Fruit fly (Drosophila melanogaster) whole organism, prepupa: ENCODE data around the gene Dscam2.

Source experiments
- Blimp-1 ChIP-seq: fragments of 200-800 bp; sonication (Bioruptor generic); optimal IDR thresholded peaks from 3 replicates; lab custom pipeline; 2017; ENCODE audit warnings: missing biosample characterization, missing genetic modification characterization, mild to moderate bottlenecking, moderate library complexity, missing genetic modification reagents
- CG10631 ChIP-seq: fragments of 200-800 bp; sonication (Bioruptor generic); optimal IDR thresholded peaks from 2 replicates; lab custom pipeline; 2016; ENCODE audit warnings: missing biosample characterization, missing genetic modification characterization
- CG10669 ChIP-seq: fragments of 200-800 bp; sonication (Bioruptor generic); optimal IDR thresholded peaks from 3 replicates; lab custom pipeline; 2018; ENCODE audit warnings: missing biosample characterization, mild to moderate bottlenecking, missing genetic modification characterization, moderate library complexity
- CG11294 ChIP-seq: fragments of 200-800 bp; sonication (Bioruptor generic); IDR thresholded peaks from 2 replicates; pipeline ENCODE4 v1.3.6; 2022; ENCODE audit warnings: missing biosample characterization, missing genetic modification characterization
- CG11902 ChIP-seq: fragments of 200-800 bp; sonication (Bioruptor generic); optimal IDR thresholded peaks from 3 replicates; lab custom pipeline; 2016; ENCODE audit warnings: missing biosample characterization, missing genetic modification characterization
- CG15336 ChIP-seq: fragments of 200-800 bp; sonication (Bioruptor generic); IDR thresholded peaks from 2 replicates; pipeline ENCODE4 v1.3.6; 2022; ENCODE audit warnings: missing biosample characterization, missing genetic modification characterization
- CG1621 ChIP-seq: fragments of 200-800 bp; sonication (Bioruptor generic); optimal IDR thresholded peaks from 3 replicates; lab custom pipeline; 2018; ENCODE audit warnings: missing biosample characterization, mild to moderate bottlenecking, missing genetic modification characterization
- CG16779 ChIP-seq: fragments of 200-800 bp; sonication (Bioruptor generic); optimal IDR thresholded peaks from 3 replicates; lab custom pipeline; 2017; ENCODE audit warnings: missing biosample characterization, mild to moderate bottlenecking, missing genetic modification characterization
- CG32006 ChIP-seq: fragments of 200-800 bp; sonication (Bioruptor generic); optimal IDR thresholded peaks from 3 replicates; lab custom pipeline; 2017; ENCODE audit warnings: missing biosample characterization, mild to moderate bottlenecking, missing genetic modification characterization
- CG34406 ChIP-seq: fragments of 200-800 bp; sonication (Bioruptor generic); optimal IDR thresholded peaks from 3 replicates; lab custom pipeline; 2016; ENCODE audit warnings: missing biosample characterization, missing genetic modification characterization
- CG3919 ChIP-seq: fragments of 200-800 bp; sonication (Bioruptor generic); optimal IDR thresholded peaks from 3 replicates; lab custom pipeline; 2016; ENCODE audit warnings: missing biosample characterization, missing genetic modification characterization
- CG4318 ChIP-seq: fragments of 200-800 bp; sonication (Bioruptor generic); optimal IDR thresholded peaks from 3 replicates; lab custom pipeline; 2017; ENCODE audit warnings: missing biosample characterization, mild to moderate bottlenecking, missing genetic modification characterization
- CG6163 ChIP-seq: fragments of 200-800 bp; sonication (Bioruptor generic); IDR thresholded peaks from 3 replicates; pipeline ENCODE4 v1.3.6; 2022; ENCODE audit warnings: missing biosample characterization, missing genetic modification characterization
- CG6276 ChIP-seq: fragments of 200-800 bp; sonication (Bioruptor generic); optimal IDR thresholded peaks from 2 replicates; lab custom pipeline; 2017; ENCODE audit warnings: missing biosample characterization, mild to moderate bottlenecking, missing genetic modification characterization
- CG6808 ChIP-seq: fragments of 200-800 bp; sonication (Bioruptor generic); optimal IDR thresholded peaks from 3 replicates; lab custom pipeline; 2017; ENCODE audit warnings: missing biosample characterization, missing genetic modification characterization, mild to moderate bottlenecking, moderate library complexity, missing genetic modification reagents
- CG6854 ChIP-seq: fragments of 200-800 bp; sonication (Bioruptor generic); optimal IDR thresholded peaks from 2 replicates; lab custom pipeline; 2017; ENCODE audit warnings: missing biosample characterization, mild to moderate bottlenecking, missing genetic modification characterization
- CG8119 ChIP-seq: fragments of 200-800 bp; sonication (Bioruptor generic); IDR thresholded peaks from 3 replicates; pipeline ENCODE4 v1.3.6; 2022; ENCODE audit warnings: missing biosample characterization, missing genetic modification characterization
- CG8319 ChIP-seq: fragments of 200-800 bp; sonication (Bioruptor generic); optimal IDR thresholded peaks from 3 replicates; lab custom pipeline; 2016; ENCODE audit warnings: missing biosample characterization, missing genetic modification characterization
- CG9139 ChIP-seq: fragments of 200-800 bp; sonication (Bioruptor generic); optimal IDR thresholded peaks from 3 replicates; lab custom pipeline; 2017; ENCODE audit warnings: missing biosample characterization, mild to moderate bottlenecking, missing genetic modification characterization
- Eip75B ChIP-seq: fragments of 200-800 bp; sonication (Bioruptor generic); optimal IDR thresholded peaks from 3 replicates; lab custom pipeline; 2016; ENCODE audit warnings: missing biosample characterization, missing genetic modification characterization
- Eip78C ChIP-seq: fragments of 200-800 bp; sonication (Bioruptor generic); peaks from one replicate; lab custom pipeline; 2016; ENCODE audit warnings: missing biosample characterization, missing genetic modification characterization
- Eip93F ChIP-seq: fragments of 200-800 bp; sonication (Bioruptor generic); optimal IDR thresholded peaks from 2 replicates; lab custom pipeline; 2016; ENCODE audit warnings: missing biosample characterization, mild to moderate bottlenecking, missing genetic modification characterization
- Ets21C ChIP-seq: fragments of 200-800 bp; sonication (Bioruptor generic); optimal IDR thresholded peaks from 3 replicates; lab custom pipeline; 2016; ENCODE audit warnings: missing biosample characterization, missing genetic modification characterization
- Gug ChIP-seq: fragments of 200-800 bp; sonication (Bioruptor generic); IDR thresholded peaks from 2 replicates; pipeline ENCODE4 v1.3.6; 2022; ENCODE audit warnings: missing biosample characterization, missing genetic modification characterization
- Hr38 ChIP-seq: sonication (Bioruptor generic); optimal IDR thresholded peaks from 2 replicates; lab custom pipeline; 2016; ENCODE audit warnings: missing biosample characterization, missing genetic modification characterization
- Hr4 ChIP-seq: fragments of 200-800 bp; sonication (Bioruptor generic); optimal IDR thresholded peaks from 3 replicates; lab custom pipeline; 2016; ENCODE audit warnings: missing biosample characterization, missing genetic modification characterization
- Lpt ChIP-seq: fragments of 200-800 bp; sonication (Bioruptor generic); optimal IDR thresholded peaks from 3 replicates; lab custom pipeline; 2016; ENCODE audit warnings: missing biosample characterization, missing genetic modification characterization
- Met ChIP-seq: fragments of 200-800 bp; sonication (Bioruptor generic); optimal IDR thresholded peaks from 3 replicates; lab custom pipeline; 2016; ENCODE audit warnings: missing biosample characterization, missing genetic modification characterization
- OdsH ChIP-seq: fragments of 200-800 bp; sonication (Bioruptor generic); optimal IDR thresholded peaks from 3 replicates; lab custom pipeline; 2016; ENCODE audit warnings: missing biosample characterization, missing genetic modification characterization
- Sox15 ChIP-seq: fragments of 200-800 bp; sonication (Bioruptor generic); optimal IDR thresholded peaks from 3 replicates; lab custom pipeline; 2016; ENCODE audit warnings: missing biosample characterization, missing genetic modification characterization
- achi ChIP-seq: fragments of 200-800 bp; sonication (Bioruptor generic); optimal IDR thresholded peaks from 3 replicates; lab custom pipeline; 2016; ENCODE audit warnings: missing biosample characterization, missing genetic modification characterization
- cyc ChIP-seq: fragments of 200-800 bp; sonication (Bioruptor generic); optimal IDR thresholded peaks from 3 replicates; lab custom pipeline; 2016; ENCODE audit warnings: missing biosample characterization, missing genetic modification characterization
- dac ChIP-seq: fragments of 200-800 bp; sonication (Bioruptor generic); optimal IDR thresholded peaks from 2 replicates; lab custom pipeline; 2017; ENCODE audit warnings: missing biosample characterization, mild to moderate bottlenecking, missing genetic modification characterization
- eg ChIP-seq: fragments of 200-800 bp; sonication (Bioruptor generic); IDR thresholded peaks from 3 replicates; pipeline ENCODE4 v1.3.6; 2022; ENCODE audit warnings: missing biosample characterization, missing genetic modification characterization
- esn ChIP-seq: fragments of 200-800 bp; sonication (Bioruptor generic); optimal IDR thresholded peaks from 2 replicates; lab custom pipeline; 2016; ENCODE audit warnings: missing biosample characterization, mild to moderate bottlenecking, missing genetic modification characterization, moderate library complexity
- fd59A ChIP-seq: fragments of 200-800 bp; sonication (Bioruptor generic); optimal IDR thresholded peaks from 2 replicates; lab custom pipeline; 2017; ENCODE audit warnings: missing biosample characterization, mild to moderate bottlenecking, missing genetic modification characterization, missing genetic modification reagents
- fkh ChIP-seq: fragments of 200-800 bp; sonication (Bioruptor generic); optimal IDR thresholded peaks from 3 replicates; lab custom pipeline; 2017; ENCODE audit warnings: missing biosample characterization, mild to moderate bottlenecking, missing genetic modification characterization, moderate library complexity
- net ChIP-seq: fragments of 200-800 bp; sonication (Bioruptor generic); optimal IDR thresholded peaks from 3 replicates; lab custom pipeline; 2016; ENCODE audit warnings: missing biosample characterization, missing genetic modification characterization
- pdm3 ChIP-seq: fragments of 200-800 bp; sonication (Bioruptor generic); optimal IDR thresholded peaks from 3 replicates; lab custom pipeline; 2016; ENCODE audit warnings: missing biosample characterization, missing genetic modification characterization
- salr ChIP-seq, 2 experiments: fragments of 200-800 bp; sonication (Bioruptor generic); optimal IDR thresholded peaks; 3 replicates each; lab custom pipeline; 2016 to 2018; ENCODE audit warnings: missing biosample characterization in 2 of 2, missing genetic modification characterization in 2 of 2, mild to moderate bottlenecking in 1 of 2
- ss ChIP-seq, 2 experiments: fragments of 200-800 bp; sonication (Bioruptor generic); optimal IDR thresholded peaks; 2 replicates in 1 of 2; 3 replicates in 1 of 2; lab custom pipeline; 2017 to 2018; ENCODE audit warnings: mild to moderate bottlenecking in 2 of 2, missing biosample characterization in 2 of 2, missing genetic modification characterization in 2 of 2, moderate library complexity in 1 of 2
- topi ChIP-seq: fragments of 200-800 bp; sonication (Bioruptor generic); optimal IDR thresholded peaks from 3 replicates; lab custom pipeline; 2016; ENCODE audit warnings: missing biosample characterization, missing genetic modification characterization
- vri ChIP-seq: fragments of 200-800 bp; sonication (Bioruptor generic); optimal IDR thresholded peaks from 3 replicates; lab custom pipeline; 2016; ENCODE audit warnings: missing biosample characterization, mild to moderate bottlenecking, missing genetic modification characterization

Gene Dscam2

dm6 chr3L:7149827-7150226, 39.9 kb downstream of the Dscam2 start (continued):
- TF ChIP-seq topi (GFP tag; lab: Kevin White, UChicago) (peak; percentile 49), Hr38 (GFP tag; lab: Kevin White, UChicago) (no peak), esn (GFP tag; lab: Kevin White, UChicago) (peak; percentile 59), CG11294 (GFP tag; lab: Robert Waterston, UW) (no peak; the same call in 1 of the 2 replicates), CG8319 (GFP tag; lab: Kevin White, UChicago) (peak; percentile 48), CG6163 (GFP tag; lab: Robert Waterston, UW) (peak; percentile 83; the same call in 2 of the 3 replicates), vri (GFP tag; lab: Kevin White, UChicago) (no peak), Eip75B (GFP tag; lab: Kevin White, UChicago) (peak; percentile 48), dac (peak; percentile 62), Ets21C (GFP tag; lab: Kevin White, UChicago) (no peak), pdm3 (GFP tag; lab: Kevin White, UChicago) (peak; percentile 43), fd59A (peak; percentile 74), CG3919 (GFP tag; lab: Kevin White, UChicago) (peak; percentile 81), CG6808 (GFP tag; lab: Kevin White, UChicago) (peak; percentile 77), CG10631 (GFP tag; lab: Kevin White, UChicago) (peak; percentile 84), CG32006 (GFP tag; lab: Kevin White, UChicago) (peak; percentile 93), Hr4 (GFP tag; lab: Kevin White, UChicago) (peak; percentile 77)
- TF ChIP-seq, all 60 proteins: peak for 50

dm6 chr3L:7149388-7149787, 40.3 kb downstream of the Dscam2 start:
- TF ChIP-seq CG8319 (GFP tag; lab: Kevin White, UChicago), result no peak
- no peak for TF ChIP-seq CG15336 (GFP tag; lab: Robert Waterston, UW)
- TF ChIP-seq CG9139 (GFP tag; lab: Kevin White, UChicago), result no peak
- peak in 1 of 2 experiments; percentile 34 for TF ChIP-seq ss (GFP tag; optimal IDR thresholded peaks at IDR 0.05; lab: Kevin White, UChicago)
- TF ChIP-seq Blimp-1 (GFP tag; lab: Kevin White, UChicago), result no peak
- no peak for TF ChIP-seq OdsH (GFP tag; lab: Kevin White, UChicago)
- TF ChIP-seq, all 60 proteins: peak for 1

- peak; percentile 77 for TF ChIP-seq eg (GFP tag; lab: Robert Waterston, UW)
- TF ChIP-seq Eip78C, result peak; percentile 80
- TF ChIP-seq Hr38 (GFP tag; lab: Kevin White, UChicago), result no peak
- peak; percentile 66 for TF ChIP-seq Hr4 (GFP tag; lab: Kevin White, UChicago)
- no peak for TF ChIP-seq CG4318 (GFP tag; lab: Kevin White, UChicago)
- no peak for TF ChIP-seq cyc (GFP tag; lab: Kevin White, UChicago)
- no peak for TF ChIP-seq esn (GFP tag; lab: Kevin White, UChicago)
- no peak for TF ChIP-seq Met (GFP tag; lab: Kevin White, UChicago)
- peak; percentile 64; the same call in 2 of the 3 replicates for TF ChIP-seq CG8119 (GFP tag; lab: Robert Waterston, UW)
- peak; percentile 62; the same call in 2 of the 3 replicates for TF ChIP-seq CG6163 (GFP tag; lab: Robert Waterston, UW)
- peak; percentile 3 for TF ChIP-seq net (GFP tag; lab: Kevin White, UChicago)
- TF ChIP-seq CG11902 (GFP tag; lab: Kevin White, UChicago), result no peak
- TF ChIP-seq CG3919 (GFP tag; lab: Kevin White, UChicago), result peak; percentile 59
- TF ChIP-seq CG15336 (GFP tag; lab: Robert Waterston, UW), result peak; percentile 64
- no peak for TF ChIP-seq CG10669 (GFP tag; lab: Kevin White, UChicago)
- no peak for TF ChIP-seq salr (GFP tag; optimal IDR thresholded peaks at IDR 0.05; lab: Kevin White, UChicago)
- TF ChIP-seq achi (GFP tag; lab: Kevin White, UChicago), result no peak
- TF ChIP-seq CG6276 (GFP tag; lab: Kevin White, UChicago), result peak; percentile 62
- TF ChIP-seq Ets21C (GFP tag; lab: Kevin White, UChicago), result no peak
- no peak for TF ChIP-seq CG6854 (GFP tag; lab: Kevin White, UChicago)
- no peak for TF ChIP-seq Sox15 (GFP tag; lab: Kevin White, UChicago)
- peak; percentile 70 for TF ChIP-seq CG32006 (GFP tag; lab: Kevin White, UChicago)
- TF ChIP-seq Eip75B (GFP tag; lab: Kevin White, UChicago), result no peak
- no peak for TF ChIP-seq fkh (GFP tag; lab: Kevin White, UChicago)
- TF ChIP-seq OdsH (GFP tag; lab: Kevin White, UChicago), result no peak
- no peak for TF ChIP-seq Eip93F (GFP tag; lab: Kevin White, UChicago)
- TF ChIP-seq Lpt (GFP tag; lab: Kevin White, UChicago), result peak; percentile 30
- no peak for TF ChIP-seq CG1621 (tag; lab: Kevin White, UChicago)
- TF ChIP-seq topi (GFP tag; lab: Kevin White, UChicago), result no peak
- peak; percentile 43; the same call in 1 of the 2 replicates for TF ChIP-seq CG11294 (GFP tag; lab: Robert Waterston, UW)
- TF ChIP-seq Gug (GFP tag; lab: Robert Waterston, UW), result no peak
- no peak for TF ChIP-seq CG34406 (GFP tag; lab: Kevin White, UChicago)
- no peak for TF ChIP-seq CG16779 (tag; lab: Kevin White, UChicago)
- TF ChIP-seq, all 60 proteins: peak for 12
Measured at dm6 chr3L:7147796-7148195, 41.9 kb downstream of the Dscam2 start.
